Fruit fly (Drosophila melanogaster) whole organism, wandering third instar larva: ENCODE results near the gene CG14891.

Source experiments
- Abd-B ChIP-seq: fragments of >200 bp; optimal IDR thresholded peaks from 2 replicates; lab custom pipeline; 2017; ENCODE audit warnings: missing biosample characterization, missing genetic modification characterization
- CG32264 ChIP-seq: fragments of 200-800 bp; sonication (Bioruptor generic); optimal IDR thresholded peaks from 2 replicates; lab custom pipeline; 2016; ENCODE audit warnings: missing biosample characterization, missing genetic modification characterization
- Dfd ChIP-seq: fragments of >200 bp; optimal IDR thresholded peaks from 2 replicates; lab custom pipeline; 2017; ENCODE audit warnings: missing biosample characterization, missing genetic modification characterization
- Hnf4 ChIP-seq: fragments of 200-800 bp; sonication (Bioruptor generic); optimal IDR thresholded peaks from 2 replicates; lab custom pipeline; 2016; ENCODE audit warnings: missing biosample characterization, mild to moderate bottlenecking, missing genetic modification characterization
- Hr78 ChIP-seq: fragments of >200 bp; optimal IDR thresholded peaks from 2 replicates; lab custom pipeline; 2017; ENCODE audit warnings: missing biosample characterization, missing genetic modification characterization
- Jra ChIP-seq: sonication (Bioruptor generic); optimal IDR thresholded peaks from 2 replicates; lab custom pipeline; 2016; ENCODE audit warnings: missing biosample characterization, missing genetic modification characterization
- Rel ChIP-seq, 2 experiments: fragments of 200-800 bp; sonication (Bioruptor generic) in 1 of 2; optimal IDR thresholded peaks; 2 replicates in 1 of 2; 3 replicates in 1 of 2; lab custom pipeline; 2016 to 2019; ENCODE audit warnings: mild to moderate bottlenecking in 2 of 2, missing biosample characterization in 2 of 2, missing genetic modification characterization in 2 of 2, moderate library complexity in 1 of 2
- ey ChIP-seq: fragments of 200-800 bp; sonication (Bioruptor generic); optimal IDR thresholded peaks from 2 replicates; lab custom pipeline; 2016; ENCODE audit warnings: missing biosample characterization, missing genetic modification characterization
- fru ChIP-seq: fragments of 200-800 bp; sonication (Bioruptor generic); optimal IDR thresholded peaks from 3 replicates; lab custom pipeline; 2016; ENCODE audit warnings: missing biosample characterization, mild to moderate bottlenecking, missing genetic modification characterization
- h ChIP-seq: fragments of 200-800 bp; sonication (Bioruptor generic); optimal IDR thresholded peaks from 3 replicates; lab custom pipeline; 2016; ENCODE audit warnings: missing biosample characterization, mild to moderate bottlenecking, missing genetic modification characterization
- jim ChIP-seq: fragments of 175-275, 200-325 bp; sonication (Bioruptor generic); optimal IDR thresholded peaks from 2 replicates; lab custom pipeline; 2016; ENCODE audit warnings: missing biosample characterization, mild to moderate bottlenecking, missing genetic modification characterization
- pan ChIP-seq: fragments of >200 bp; optimal IDR thresholded peaks from 2 replicates; lab custom pipeline; 2017
- psq ChIP-seq: fragments of 200-800 bp; sonication (Bioruptor generic); optimal IDR thresholded peaks from 3 replicates; lab custom pipeline; 2017; ENCODE audit warnings: missing biosample characterization, mild to moderate bottlenecking, missing genetic modification characterization, moderate library complexity
- sage ChIP-seq: fragments of 200-800 bp; sonication (Bioruptor generic); optimal IDR thresholded peaks from 2 replicates; lab custom pipeline; 2016; ENCODE audit warnings: missing biosample characterization, mild to moderate bottlenecking, missing genetic modification characterization

- TF ChIP-seq psq (GFP tag; lab: Kevin White, UChicago) (no peak), fru (GFP tag; lab: Kevin White, UChicago) (no peak), pan (lab: Kevin White, UChicago) (no peak), Abd-B (GFP tag; lab: Kevin White, UChicago) (no peak), ey (GFP tag; lab: Kevin White, UChicago) (no peak), Rel (GFP tag; optimal IDR thresholded peaks at IDR 0.05; lab: Kevin White, UChicago) (no peak), Rel (tag; optimal IDR thresholded peaks at IDR 0.05; lab: Kevin White, UChicago) (no peak), h (GFP tag; lab: Kevin White, UChicago) (no peak), Hr78 (GFP tag; lab: Kevin White, UChicago) (no peak), CG32264 (GFP tag; lab: Kevin White, UChicago) (no peak), Dfd (GFP tag; lab: Kevin White, UChicago) (no peak), sage (GFP tag; lab: Kevin White, UChicago) (no peak), jim (GFP tag; lab: Kevin White, UChicago) (no peak), Jra (no peak), Hnf4 (GFP tag; lab: Kevin White, UChicago) (no peak)
Measured at dm6 chr3R:16613300-16613699, 42.0 kb downstream of the CG14891 start, which contains the start of gene CG12783.
